Fruit fly (Drosophila melanogaster): Measurements from ENCODE around the gene ntc.
A peak's percentile ranks its signal among the peaks of the same experiment; 100 is the strongest.

The ntc gene

dm6 chr3L:3826541-3826940, 20.3 kb upstream of the ntc start:
- TF ChIP-seq Mnt (GFP tag; optimal IDR thresholded peaks at IDR 0.05) (no peak), Hr96 (GFP tag; optimal IDR thresholded peaks at IDR 0.05) (no peak), toe (GFP tag; optimal IDR thresholded peaks at IDR 0.05) (no peak), kay (GFP tag; ENCODE audit: borderline replicate concordance) (no peak), Crg-1 (GFP tag; optimal IDR thresholded peaks at IDR 0.05) (no peak), bab1 (GFP tag; optimal IDR thresholded peaks at IDR 0.05) (no peak), CG12768 (GFP tag; optimal IDR thresholded peaks at IDR 0.05) (peak; percentile 88), cnc (optimal IDR thresholded peaks at IDR 0.05) (no peak), CG1620 (GFP tag; optimal IDR thresholded peaks at IDR 0.05) (no peak), ovo (GFP tag; optimal IDR thresholded peaks at IDR 0.05) (no peak), pad (GFP tag; optimal IDR thresholded peaks at IDR 0.05) (peak; percentile 38), CG7101 (tag; optimal IDR thresholded peaks at IDR 0.05) (peak; percentile 88), tj (GFP tag; optimal IDR thresholded peaks at IDR 0.05) (peak; percentile 47), CG11617 (GFP tag; optimal IDR thresholded peaks at IDR 0.05) (peak; percentile 68), CG14711 (tag; optimal IDR thresholded peaks at IDR 0.05) (peak; percentile 83), CG5204 (GFP tag; optimal IDR thresholded peaks at IDR 0.05) (peak; percentile 57), Clk (GFP tag; optimal IDR thresholded peaks at IDR 0.05) (peak; percentile 52), CG33017 (tag; optimal IDR thresholded peaks at IDR 0.05) (peak; percentile 95), CG7045 (GFP tag; optimal IDR thresholded peaks at IDR 0.05) (peak; percentile 90), cic (GFP tag; optimal IDR thresholded peaks at IDR 0.05) (peak; percentile 38)

- no peak for TF ChIP-seq Clk (GFP tag; optimal IDR thresholded peaks at IDR 0.05)
- TF ChIP-seq CG14711 (tag; optimal IDR thresholded peaks at IDR 0.05) = no peak
- TF ChIP-seq pad (GFP tag; optimal IDR thresholded peaks at IDR 0.05) = no peak
- TF ChIP-seq bab1 (GFP tag; optimal IDR thresholded peaks at IDR 0.05) = no peak
- TF ChIP-seq Crg-1 (GFP tag; optimal IDR thresholded peaks at IDR 0.05) = no peak
- no peak for TF ChIP-seq cic (GFP tag; optimal IDR thresholded peaks at IDR 0.05)
- TF ChIP-seq CG11617 (GFP tag; optimal IDR thresholded peaks at IDR 0.05) = no peak
These were observed 19.6 kb upstream of the ntc start for dm6 chr3L:3825884-3826283.

- TF ChIP-seq CG5204 (GFP tag; optimal IDR thresholded peaks at IDR 0.05) (no peak), CG7101 (tag; optimal IDR thresholded peaks at IDR 0.05) (no peak), CG33017 (tag; optimal IDR thresholded peaks at IDR 0.05) (no peak), CG12768 (GFP tag; optimal IDR thresholded peaks at IDR 0.05) (no peak), toe (GFP tag; optimal IDR thresholded peaks at IDR 0.05) (no peak), CG14711 (tag; optimal IDR thresholded peaks at IDR 0.05) (no peak), Mnt (GFP tag; optimal IDR thresholded peaks at IDR 0.05) (no peak), pad (GFP tag; optimal IDR thresholded peaks at IDR 0.05) (no peak), Hr96 (GFP tag; optimal IDR thresholded peaks at IDR 0.05) (no peak)
These were observed 19.2 kb upstream of the ntc start for dm6 chr3L:3825485-3825813.

DNA sequence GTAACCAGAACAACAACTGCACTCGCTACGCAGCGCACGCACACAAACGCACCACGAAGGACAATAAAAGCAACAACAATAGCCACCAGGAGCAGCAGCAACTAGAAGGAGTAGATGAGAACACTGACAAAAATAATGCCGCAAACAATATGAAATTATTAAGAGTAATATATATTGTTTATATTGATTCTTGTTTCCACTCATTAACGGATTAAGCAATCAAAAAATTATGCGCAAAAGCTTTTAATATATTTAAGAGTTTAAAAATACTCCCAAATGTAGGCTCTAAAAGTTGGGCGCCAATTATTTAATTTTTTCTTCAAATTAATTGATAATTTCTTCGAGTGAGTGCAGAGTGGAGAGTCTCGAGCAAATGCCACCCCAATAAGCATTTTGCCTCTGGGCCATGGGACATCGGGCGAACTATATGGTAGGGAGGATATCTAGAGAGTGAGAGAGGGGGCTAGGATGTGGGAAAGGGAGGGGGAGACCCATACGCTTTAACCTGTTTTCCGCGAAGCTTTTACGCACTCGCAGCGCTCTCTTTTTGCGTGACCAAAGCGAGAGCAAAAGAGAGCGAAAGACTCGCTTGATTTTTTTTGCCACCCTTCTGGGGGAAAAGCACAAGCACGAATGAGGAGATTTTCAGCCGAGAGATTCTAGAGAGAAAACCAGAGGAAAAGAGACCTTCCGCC, 18.7 kb upstream of the ntc start, which contains the start of gene Rdh:
Gene Rdh (plus strand): TSS at position 660 of the 695 bp plus-strand sequence.
- peak; percentile 71 for TF ChIP-seq CG5204 (GFP tag; optimal IDR thresholded peaks at IDR 0.05)
- no peak for TF ChIP-seq Mnt (GFP tag; optimal IDR thresholded peaks at IDR 0.05)
- peak; percentile 71 for TF ChIP-seq CG7101 (tag; optimal IDR thresholded peaks at IDR 0.05)
- peak; percentile 88 for TF ChIP-seq CG12768 (GFP tag; optimal IDR thresholded peaks at IDR 0.05)
- TF ChIP-seq cnc (optimal IDR thresholded peaks at IDR 0.05) = no peak
- TF ChIP-seq pad (GFP tag; optimal IDR thresholded peaks at IDR 0.05) = peak; percentile 40
- peak; percentile 14 for TF ChIP-seq tj (GFP tag; optimal IDR thresholded peaks at IDR 0.05)
- peak; percentile 12 for TF ChIP-seq toe (GFP tag; optimal IDR thresholded peaks at IDR 0.05)
- TF ChIP-seq kay (GFP tag; ENCODE audit: borderline replicate concordance) = no peak
- peak; percentile 85 for TF ChIP-seq Clk (GFP tag; optimal IDR thresholded peaks at IDR 0.05)
- no peak for TF ChIP-seq CG1620 (GFP tag; optimal IDR thresholded peaks at IDR 0.05)
- no peak for TF ChIP-seq ovo (GFP tag; optimal IDR thresholded peaks at IDR 0.05)
- TF ChIP-seq CG14711 (tag; optimal IDR thresholded peaks at IDR 0.05) = peak; percentile 35
- no peak for TF ChIP-seq Hr96 (GFP tag; optimal IDR thresholded peaks at IDR 0.05)
- peak; percentile 90 for TF ChIP-seq CG7045 (GFP tag; optimal IDR thresholded peaks at IDR 0.05)
- TF ChIP-seq CG11617 (GFP tag; optimal IDR thresholded peaks at IDR 0.05) = peak; percentile 49
- TF ChIP-seq bab1 (GFP tag; optimal IDR thresholded peaks at IDR 0.05) = no peak
- TF ChIP-seq Crg-1 (GFP tag; optimal IDR thresholded peaks at IDR 0.05) = no peak
- peak; percentile 0 for TF ChIP-seq cic (GFP tag; optimal IDR thresholded peaks at IDR 0.05)
- TF ChIP-seq CG33017 (tag; optimal IDR thresholded peaks at IDR 0.05) = peak; percentile 82

DNA sequence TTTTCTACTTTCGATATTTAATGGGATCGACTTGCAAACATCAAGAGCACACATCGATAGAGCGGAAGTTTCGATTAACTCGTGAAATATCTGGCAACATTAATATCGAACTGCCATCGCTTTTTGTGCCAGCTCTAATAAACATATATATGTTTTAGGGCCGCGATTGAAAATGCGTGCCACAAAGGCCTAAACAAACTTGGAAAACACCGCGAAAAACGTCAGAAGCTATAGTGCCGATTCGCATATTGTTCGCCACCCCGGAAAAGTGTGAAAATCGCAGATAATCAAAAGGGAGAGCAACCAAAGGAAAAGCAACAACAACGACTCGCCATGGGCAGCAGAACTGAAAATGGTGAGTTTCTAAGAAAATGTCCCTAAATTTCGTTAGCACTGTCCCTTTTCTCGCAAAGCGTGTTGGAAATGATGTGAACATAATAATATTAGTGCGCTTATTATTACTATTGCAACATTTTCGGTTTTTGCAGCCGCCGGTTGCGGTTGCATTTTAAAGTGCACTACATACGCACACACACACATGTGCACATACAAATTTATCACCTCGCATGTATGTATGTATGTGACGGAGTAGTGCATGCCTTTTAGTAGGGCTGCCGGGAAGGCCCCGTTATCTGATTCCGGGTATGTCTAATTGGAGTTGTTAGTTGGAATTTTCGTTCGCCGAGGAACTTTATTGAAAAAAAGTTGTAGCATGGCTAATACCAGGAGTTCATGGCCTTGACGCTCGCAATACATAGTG, 12.5 kb upstream of the ntc start, which contains the start of gene enc:
Gene enc (plus strand): TSS at position 114 of the 760 bp plus-strand sequence.
- no peak for TF ChIP-seq bab1 (GFP tag; optimal IDR thresholded peaks at IDR 0.05)
- no peak for TF ChIP-seq CG14711 (tag; optimal IDR thresholded peaks at IDR 0.05)
- peak; percentile 32 for TF ChIP-seq CG11617 (GFP tag; optimal IDR thresholded peaks at IDR 0.05)
- peak; percentile 1 for TF ChIP-seq CG1620 (GFP tag; optimal IDR thresholded peaks at IDR 0.05)
- TF ChIP-seq tj (GFP tag; optimal IDR thresholded peaks at IDR 0.05) = no peak
- TF ChIP-seq toe (GFP tag; optimal IDR thresholded peaks at IDR 0.05) = peak; percentile 32
- peak; percentile 19 for TF ChIP-seq Mnt (GFP tag; optimal IDR thresholded peaks at IDR 0.05)
